Fruit fly (Drosophila melanogaster): Measurements from ENCODE around the gene Taf3.

DNA sequence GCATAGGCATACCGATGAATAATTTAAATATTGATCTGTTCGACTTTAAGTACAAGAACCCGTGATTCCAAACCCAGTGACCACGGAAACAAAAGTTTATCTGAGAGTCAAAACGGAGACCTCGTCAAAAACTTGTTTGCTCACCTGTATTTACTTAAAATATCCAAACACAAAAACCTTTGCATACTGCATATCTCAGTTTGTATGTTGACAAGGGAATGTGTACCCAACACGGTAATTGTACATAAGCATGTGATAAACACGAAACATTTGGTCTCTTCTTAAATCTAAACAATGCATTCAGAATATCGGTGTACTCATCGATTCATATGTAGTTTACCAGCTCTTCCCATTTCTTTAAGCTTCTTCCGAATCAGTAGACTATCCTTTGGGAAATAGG is 31.1 kb upstream of the Taf3 start:
- TF ChIP-seq CG7045 (GFP tag; optimal IDR thresholded peaks at IDR 0.05), result no peak
- TF ChIP-seq cic (GFP tag; optimal IDR thresholded peaks at IDR 0.05), result peak; percentile 13
- peak; percentile 45 for TF ChIP-seq pad (GFP tag; optimal IDR thresholded peaks at IDR 0.05)
- no peak for TF ChIP-seq tj (GFP tag; optimal IDR thresholded peaks at IDR 0.05)
- TF ChIP-seq Hr96 (GFP tag; optimal IDR thresholded peaks at IDR 0.05), result peak; percentile 8
- no peak for TF ChIP-seq CG14711 (tag; optimal IDR thresholded peaks at IDR 0.05)
- TF ChIP-seq cnc (optimal IDR thresholded peaks at IDR 0.05), result no peak
- TF ChIP-seq Crg-1 (GFP tag; optimal IDR thresholded peaks at IDR 0.05), result peak; percentile 84
- peak; percentile 16 for TF ChIP-seq kay (GFP tag; ENCODE audit: borderline replicate concordance)
- no peak for TF ChIP-seq Clk (GFP tag; optimal IDR thresholded peaks at IDR 0.05)
- peak; percentile 38 for TF ChIP-seq CG1620 (GFP tag; optimal IDR thresholded peaks at IDR 0.05)

All from whole organism, adult.